Fruit fly (Drosophila melanogaster): ENCODE measurements around the gene CG2186.

dm6 chrX:10867692-10868091 lies 10.2 kb downstream of the CG2186 start:
- no peak for TF ChIP-seq CG12659 (GFP tag; optimal IDR thresholded peaks at IDR 0.05)
- TF ChIP-seq usp (GFP tag; optimal IDR thresholded peaks at IDR 0.05): no peak
- no peak for TF ChIP-seq zf30C (GFP tag; optimal IDR thresholded peaks at IDR 0.05)
- no peak for TF ChIP-seq row (GFP tag; IDR thresholded peaks at IDR 0.05)
- no peak for TF ChIP-seq CG7372 (GFP tag; IDR thresholded peaks at IDR 0.05)
- TF ChIP-seq Lpt (GFP tag; optimal IDR thresholded peaks at IDR 0.05): no peak
- TF ChIP-seq Abd-B (GFP tag; optimal IDR thresholded peaks at IDR 0.05): no peak
- TF ChIP-seq prd (optimal IDR thresholded peaks at IDR 0.05): no peak
- no peak for TF ChIP-seq prd (GFP tag; IDR thresholded peaks at IDR 0.05)
- no peak for TF ChIP-seq CG4820 (GFP tag; optimal IDR thresholded peaks at IDR 0.05)
- no peak for TF ChIP-seq Med (GFP tag)
- no peak for TF ChIP-seq CG11723 (GFP tag; optimal IDR thresholded peaks at IDR 0.05)
- no peak for TF ChIP-seq ab (GFP tag; optimal IDR thresholded peaks at IDR 0.05)
- no peak for TF ChIP-seq CTCF (GFP tag; optimal IDR thresholded peaks at IDR 0.05)

All from whole organism, embryonic.